Worm (Caenorhabditis elegans) whole organism, early embryonic: ENCODE data around the gene glr-4.

Experiments
- B0310.2 ChIP-seq: sonication (generic microtip); optimal IDR thresholded peaks from 2 replicates; lab custom pipeline; 2016; ENCODE audit warnings: mild to moderate bottlenecking, missing genetic modification characterization, missing compliant biosample characterization
- ama-1 ChIP-seq: fragments of 150-350 bp; optimal IDR thresholded peaks from 2 replicates; lab custom pipeline; 2014
- flt-1 ChIP-seq: fragments of 200-800 bp; sonication (Bioruptor generic); IDR thresholded peaks from 2 replicates; pipeline ENCODE4 v1.3.6; 2022; ENCODE audit warnings: missing genetic modification characterization, missing compliant biosample characterization
- hmg-4 ChIP-seq: fragments of 200-800 bp; sonication (Bioruptor generic); optimal IDR thresholded peaks from 2 replicates; lab custom pipeline; 2018; ENCODE audit warnings: mild to moderate bottlenecking, missing genetic modification characterization, missing compliant biosample characterization
- scrt-1 ChIP-seq: fragments of 200-800 bp; sonication (Bioruptor generic); IDR thresholded peaks from 2 replicates; pipeline ENCODE4 v1.3.6; 2022; ENCODE audit warnings: missing genetic modification characterization, missing compliant biosample characterization
- tra-4 ChIP-seq: sonication (generic microtip); optimal IDR thresholded peaks from 2 replicates; lab custom pipeline; 2017; ENCODE audit warnings: missing genetic modification characterization, missing compliant biosample characterization

- TF ChIP-seq hmg-4 (GFP tag; lab: Kevin White, UChicago) (no peak), scrt-1 (no peak), tra-4 (no peak), ama-1 (no peak), B0310.2 (tag; lab: Kevin White, UChicago) (no peak), flt-1 (GFP tag; lab: Robert Waterston, UW) (no peak)
Observed at ce11 chrII:7791408-7792050, 2.6 kb downstream of the glr-4 start.
